Worm (Caenorhabditis elegans): ENCODE measurements around the gene abts-4.

Gene abts-4

ce11 chrX:6741532-6741931 lies 20.0 kb downstream of the abts-4 start:
- peak; percentile 34 for TF ChIP-seq lin-13 (GFP tag; optimal IDR thresholded peaks at IDR 0.05)
- TF ChIP-seq hlh-17 (GFP tag; optimal IDR thresholded peaks at IDR 0.05; ENCODE audit: borderline replicate concordance), result no peak
- TF ChIP-seq nhr-47 (tag; optimal IDR thresholded peaks at IDR 0.05), result no peak
- no peak for TF ChIP-seq sox-4 (tag; optimal IDR thresholded peaks at IDR 0.05)
- TF ChIP-seq ama-1 (optimal IDR thresholded peaks at IDR 0.05), result no peak
- no peak for TF ChIP-seq tbx-2 (tag; optimal IDR thresholded peaks at IDR 0.05)
- no peak for TF ChIP-seq ceh-90 (tag; optimal IDR thresholded peaks at IDR 0.05)
- no peak for TF ChIP-seq fkh-4 (tag; optimal IDR thresholded peaks at IDR 0.05; ENCODE audit: borderline replicate concordance)
- peak; percentile 85 for TF ChIP-seq grh-1 (GFP tag; IDR thresholded peaks at IDR 0.05)
- peak in 1 of 2 experiments; percentile 26 for TF ChIP-seq egl-27 (tag; optimal IDR thresholded peaks at IDR 0.05)
- TF ChIP-seq dpl-1 (GFP tag; optimal IDR thresholded peaks at IDR 0.05), result peak; percentile 8 to 17 (median 17)
- no peak for TF ChIP-seq sup-37 (GFP tag; optimal IDR thresholded peaks at IDR 0.05)
- TF ChIP-seq elt-3 (tag; optimal IDR thresholded peaks at IDR 0.05), result peak in 2 of 6 experiments; percentile 88 to 90
- TF ChIP-seq nhr-71 (tag; optimal IDR thresholded peaks at IDR 0.05), result peak; percentile 49
- TF ChIP-seq aha-1 (tag; optimal IDR thresholded peaks at IDR 0.05), result peak; percentile 40
- no peak for TF ChIP-seq ceh-82 (tag; optimal IDR thresholded peaks at IDR 0.05)
- TF ChIP-seq snu-23 (GFP tag; optimal IDR thresholded peaks at IDR 0.05), result peak; percentile 45
- no peak for TF ChIP-seq unc-86 (tag; optimal IDR thresholded peaks at IDR 0.05)
- TF ChIP-seq pag-3 (tag; optimal IDR thresholded peaks at IDR 0.05; ENCODE audit: borderline replicate concordance, insufficient read depth), result no peak
- TF ChIP-seq nhr-19 (GFP tag; conservative IDR thresholded peaks at IDR 0.05), result peak; percentile 34
- no peak for TF ChIP-seq fkh-10 (GFP tag; optimal IDR thresholded peaks at IDR 0.05)
- no peak for TF ChIP-seq ets-5 (GFP tag; IDR thresholded peaks at IDR 0.05)
- TF ChIP-seq dsc-1 (tag; optimal IDR thresholded peaks at IDR 0.05), result no peak
- TF ChIP-seq jun-1 (tag; optimal IDR thresholded peaks at IDR 0.05), result no peak
- TF ChIP-seq zag-1 (tag; optimal IDR thresholded peaks at IDR 0.05), result no peak
- no peak for TF ChIP-seq zip-4 (GFP tag; optimal IDR thresholded peaks at IDR 0.05)
- no peak for TF ChIP-seq aly-2 (tag; optimal IDR thresholded peaks at IDR 0.05)
- TF ChIP-seq fos-1 (tag; optimal IDR thresholded peaks at IDR 0.05), result no peak
- no peak for TF ChIP-seq C04F5.9 (tag; optimal IDR thresholded peaks at IDR 0.05)
- TF ChIP-seq tlp-1 (tag; optimal IDR thresholded peaks at IDR 0.05), result no peak
- TF ChIP-seq egl-13 (tag; optimal IDR thresholded peaks at IDR 0.05), result no peak
- no peak for TF ChIP-seq snpc-4 (tag; optimal IDR thresholded peaks at IDR 0.05)
- no peak for TF ChIP-seq lin-39 (tag; optimal IDR thresholded peaks at IDR 0.05)
- TF ChIP-seq fkh-8 (tag; optimal IDR thresholded peaks at IDR 0.05), result no peak
- TF ChIP-seq ces-1 (GFP tag; optimal IDR thresholded peaks at IDR 0.05), result no peak
- no peak for TF ChIP-seq xbp-1 (tag; optimal IDR thresholded peaks at IDR 0.05)
- TF ChIP-seq ceh-8 (GFP tag; optimal IDR thresholded peaks at IDR 0.05), result no peak
- no peak for TF ChIP-seq nhr-237 (tag; optimal IDR thresholded peaks at IDR 0.05)
- no peak for TF ChIP-seq nhr-28 (tag; optimal IDR thresholded peaks at IDR 0.05)
- peak; percentile 57 for TF ChIP-seq mab-9 (GFP tag; IDR thresholded peaks at IDR 0.05)
- TF ChIP-seq C34B4.2 (tag; optimal IDR thresholded peaks at IDR 0.05), result no peak
- peak; percentile 77 for TF ChIP-seq mep-1 (tag; optimal IDR thresholded peaks at IDR 0.05)
- no peak for TF ChIP-seq efl-3 (GFP tag; optimal IDR thresholded peaks at IDR 0.05)
- peak; percentile 96 for TF ChIP-seq blmp-1 (tag; optimal IDR thresholded peaks at IDR 0.05)
- TF ChIP-seq nhr-20 (tag; optimal IDR thresholded peaks at IDR 0.05), result peak; percentile 76
- TF ChIP-seq isw-1 (GFP tag; IDR thresholded peaks at IDR 0.05), result no peak
- TF ChIP-seq nhr-11 (tag; optimal IDR thresholded peaks at IDR 0.05), result no peak
- TF ChIP-seq ceh-63 (GFP tag; optimal IDR thresholded peaks at IDR 0.05), result no peak
- peak; percentile 79 for TF ChIP-seq ztf-4 (tag; optimal IDR thresholded peaks at IDR 0.05)
- no peak for TF ChIP-seq hlh-4 (tag; optimal IDR thresholded peaks at IDR 0.05)
- peak; percentile 65 for TF ChIP-seq C16A3.4 (tag; optimal IDR thresholded peaks at IDR 0.05)
- peak; percentile 25 for TF ChIP-seq elt-2 (tag; optimal IDR thresholded peaks at IDR 0.05)
- TF ChIP-seq skn-1 (tag; optimal IDR thresholded peaks at IDR 0.05), result peak; percentile 4
- peak; percentile 28 to 69 for TF ChIP-seq lin-35 (GFP tag; optimal IDR thresholded peaks at IDR 0.05)
